Worm (Caenorhabditis elegans): ENCODE data around the gene C44H9.5.

The C44H9.5 gene

ce11 chrV:12871753-12872152, 22.1 kb upstream of the C44H9.5 start, which contains the start of gene bus-19:
bus-19 (plus strand) TSS chrV:12872053.
- no peak for TF ChIP-seq bed-2 (GFP tag; IDR thresholded peaks at IDR 0.05)
- TF ChIP-seq aptf-2 (GFP tag; conservative IDR thresholded peaks at IDR 0.05): no peak
- no peak for TF ChIP-seq B0261.1 (tag; optimal IDR thresholded peaks at IDR 0.05)
- TF ChIP-seq ztf-18 (tag; optimal IDR thresholded peaks at IDR 0.05): no peak
- no peak for TF ChIP-seq unc-62 (GFP tag; optimal IDR thresholded peaks at IDR 0.05)
- no peak for TF ChIP-seq F57C9.4 (tag; optimal IDR thresholded peaks at IDR 0.05)
- TF ChIP-seq F22D6.2 (tag; optimal IDR thresholded peaks at IDR 0.05): no peak
- no peak for TF ChIP-seq Y79H2A.3 (GFP tag; conservative IDR thresholded peaks at IDR 0.05)
- TF ChIP-seq ceh-27 (GFP tag; optimal IDR thresholded peaks at IDR 0.05): no peak
- TF ChIP-seq ceh-58 (GFP tag; IDR thresholded peaks at IDR 0.05): no peak
- no peak for TF ChIP-seq him-1 (tag; optimal IDR thresholded peaks at IDR 0.05)
- TF ChIP-seq F57A8.1 (GFP tag; optimal IDR thresholded peaks at IDR 0.05): no peak
- TF ChIP-seq snpc-3.4 (tag; optimal IDR thresholded peaks at IDR 0.05): no peak
- no peak for TF ChIP-seq rpc-1 (optimal IDR thresholded peaks at IDR 0.05)
- no peak for TF ChIP-seq rpc-1 (tag; optimal IDR thresholded peaks at IDR 0.05)

ce11 chrV:12870740-12871139, 21.1 kb upstream of the C44H9.5 start:
- TF ChIP-seq pha-4 (tag; optimal IDR thresholded peaks at IDR 0.05): no peak
- no peak for TF ChIP-seq chd-7 (tag; optimal IDR thresholded peaks at IDR 0.05)
- no peak for TF ChIP-seq cebp-2 (GFP tag; IDR thresholded peaks at IDR 0.05)
- no peak for TF ChIP-seq ceh-40 (GFP tag; IDR thresholded peaks at IDR 0.05)
- TF ChIP-seq Y95B8A.8 (GFP tag; IDR thresholded peaks at IDR 0.05): no peak
- TF ChIP-seq lin-54 (GFP tag; optimal IDR thresholded peaks at IDR 0.05): no peak
- no peak for TF ChIP-seq ceh-27 (GFP tag; optimal IDR thresholded peaks at IDR 0.05)
- no peak for TF ChIP-seq madf-8 (GFP tag; conservative IDR thresholded peaks at IDR 0.05)
- no peak for TF ChIP-seq madf-10 (tag; optimal IDR thresholded peaks at IDR 0.05)
- TF ChIP-seq nhr-90 (tag; optimal IDR thresholded peaks at IDR 0.05): no peak
- no peak for TF ChIP-seq F39B2.1 (GFP tag; IDR thresholded peaks at IDR 0.05)
- TF ChIP-seq dpl-1 (GFP tag; optimal IDR thresholded peaks at IDR 0.05): no peak
- no peak for TF ChIP-seq hmg-1.2 (GFP tag; IDR thresholded peaks at IDR 0.05)

- TF ChIP-seq hmg-20 (GFP tag; IDR thresholded peaks at IDR 0.05): peak; percentile 81
- TF ChIP-seq dpl-1 (GFP tag; optimal IDR thresholded peaks at IDR 0.05): peak; percentile 74
- TF ChIP-seq dpff-1 (tag; optimal IDR thresholded peaks at IDR 0.05): no peak
- TF ChIP-seq ccch-3 (GFP tag; optimal IDR thresholded peaks at IDR 0.05): peak; percentile 94
- TF ChIP-seq egl-18 (GFP tag; IDR thresholded peaks at IDR 0.05): no peak
- TF ChIP-seq tbp1 (GFP tag; optimal IDR thresholded peaks at IDR 0.05): peak; percentile 48
- no peak for TF ChIP-seq sdz-38 (tag; optimal IDR thresholded peaks at IDR 0.05)
- TF ChIP-seq tbx-9 (tag; optimal IDR thresholded peaks at IDR 0.05; ENCODE audit: borderline replicate concordance): no peak
- 0 out of 2 replicates have a peak, but pooled peaks have one; percentile 81 for TF ChIP-seq lag-1 (GFP tag; IDR thresholded peaks at IDR 0.05)
- peak; percentile 23 for TF ChIP-seq B0261.1 (tag; optimal IDR thresholded peaks at IDR 0.05)
- peak; percentile 95 for TF ChIP-seq ceh-27 (GFP tag; optimal IDR thresholded peaks at IDR 0.05)
- TF ChIP-seq F23B12.7 (tag; optimal IDR thresholded peaks at IDR 0.05; ENCODE audit: insufficient read depth): peak; percentile 43
- TF ChIP-seq mxl-1 (tag; optimal IDR thresholded peaks at IDR 0.05): no peak
- peak; percentile 56 for TF ChIP-seq T07F8.4 (tag; optimal IDR thresholded peaks at IDR 0.05)
- TF ChIP-seq B0336.3 (GFP tag; IDR thresholded peaks at IDR 0.05): 0 out of 2 replicates have a peak, but pooled peaks have one; percentile 46
- TF ChIP-seq F33H1.4 (GFP tag; IDR thresholded peaks at IDR 0.05): peak; percentile 63
- TF ChIP-seq nhr-179 (tag; optimal IDR thresholded peaks at IDR 0.05): no peak
- peak in 1 of 2 experiments; percentile 82 for TF ChIP-seq let-607 (tag; optimal IDR thresholded peaks at IDR 0.05)
- TF ChIP-seq nfyb-1 (GFP tag; IDR thresholded peaks at IDR 0.05): 0 out of 2 replicates have a peak, but pooled peaks have one; percentile 60
- no peak for TF ChIP-seq ztf-18 (tag; optimal IDR thresholded peaks at IDR 0.05)
- TF ChIP-seq ztf-3 (GFP tag; optimal IDR thresholded peaks at IDR 0.05): no peak
- TF ChIP-seq snpc-3.4 (tag; optimal IDR thresholded peaks at IDR 0.05): peak; percentile 56
- no peak for TF ChIP-seq repo-1 (tag; optimal IDR thresholded peaks at IDR 0.05)
- TF ChIP-seq fkh-3 (tag; optimal IDR thresholded peaks at IDR 0.05): no peak
- TF ChIP-seq ztf-6 (GFP tag; IDR thresholded peaks at IDR 0.05): 0 out of 2 replicates have a peak, but pooled peaks have one; percentile 40
- TF ChIP-seq unc-130 (GFP tag; optimal IDR thresholded peaks at IDR 0.05): peak; percentile 95
Measured at ce11 chrV:12869948-12870347, 20.3 kb upstream of the C44H9.5 start, which contains the start of gene T07F10.3. T07F10.3 (minus strand) TSS chrV:12870045.

All from whole organism, young adult.